Worm (Caenorhabditis elegans) whole organism, L1 larva: ENCODE results near the gene Y37E11AL.3.

ENCODE experiments used
- aha-1 ChIP-seq: fragments of 150-350 bp; optimal IDR thresholded peaks from 2 replicates; lab custom pipeline; 2014; ENCODE audit warnings: missing biosample characterization, missing genetic modification characterization
- ceh-63 ChIP-seq: fragments of 200-800 bp; sonication (Bioruptor generic); optimal IDR thresholded peaks from 2 replicates; lab custom pipeline; 2018; ENCODE audit warnings: mild to moderate bottlenecking, missing genetic modification characterization, missing compliant biosample characterization
- ceh-88 ChIP-seq: fragments of 200-800 bp; sonication (Bioruptor generic); IDR thresholded peaks from 2 replicates; pipeline ENCODE4 v1.3.6; 2022; ENCODE audit warnings: missing genetic modification characterization, missing compliant biosample characterization
- dpl-1 ChIP-seq, 3 experiments: fragments of 150-350 bp in 2 of 3; sonication (generic microtip) in 1 of 3; optimal IDR thresholded peaks; 2 replicates each; lab custom pipeline; 2014 to 2017; ENCODE audit warnings: missing biosample characterization in 3 of 3, missing genetic modification characterization in 3 of 3, missing genetic modification reagents in 3 of 3
- efl-1 ChIP-seq, 4 experiments: fragments of 150-350 bp; optimal IDR thresholded peaks in 3 of 4; peaks in 1 of 4; 1 replicate in 1 of 4; 2 replicates in 3 of 4; lab custom pipeline; 2014; ENCODE audit warnings: missing biosample characterization in 2 of 4, missing genetic modification characterization in 2 of 4, missing genetic modification reagents in 2 of 4
- egl-27 ChIP-seq, 2 experiments: fragments of 150-350 bp in 1 of 2; sonication (generic microtip); optimal IDR thresholded peaks; 3 replicates each; lab custom pipeline; 2017 to 2018; ENCODE audit warnings: missing biosample characterization in 2 of 2, missing genetic modification characterization in 2 of 2, missing genetic modification reagents in 2 of 2
- elt-2 ChIP-seq: sonication (generic microtip); optimal IDR thresholded peaks from 2 replicates; lab custom pipeline; 2016; ENCODE audit warnings: missing genetic modification characterization, mild to moderate bottlenecking, inconsistent platforms, missing compliant biosample characterization, missing genetic modification reagents
- ets-5 ChIP-seq: fragments of 200-800 bp; sonication (Bioruptor generic); IDR thresholded peaks from 2 replicates; pipeline ENCODE4 v1.3.6; 2022; ENCODE audit warnings: missing genetic modification characterization, missing compliant biosample characterization
- fkh-4 ChIP-seq: sonication (generic microtip); optimal IDR thresholded peaks from 2 replicates; lab custom pipeline; 2016; ENCODE audit warnings: missing compliant biosample characterization, missing genetic modification characterization, borderline replicate concordance
- fkh-8 ChIP-seq: sonication (generic microtip); optimal IDR thresholded peaks from 2 replicates; lab custom pipeline; 2016; ENCODE audit warnings: mild to moderate bottlenecking, missing genetic modification characterization, missing compliant biosample characterization
- hpl-2 ChIP-seq: fragments of 150-350 bp; optimal IDR thresholded peaks from 2 replicates; lab custom pipeline; 2014; ENCODE audit warnings: missing biosample characterization, missing genetic modification reagents, missing genetic modification characterization
- irx-1 ChIP-seq: sonication (generic microtip); optimal IDR thresholded peaks from 2 replicates; lab custom pipeline; 2016; ENCODE audit warnings: missing genetic modification characterization, missing compliant biosample characterization
- isw-1 ChIP-seq: fragments of 200-800 bp; sonication (Bioruptor generic); IDR thresholded peaks from 2 replicates; pipeline ENCODE4 v1.3.6; 2022; ENCODE audit warnings: missing genetic modification characterization, missing compliant biosample characterization
- lin-13 ChIP-seq: fragments of 150-350 bp; optimal IDR thresholded peaks from 2 replicates; lab custom pipeline; 2014; ENCODE audit warnings: missing biosample characterization, missing genetic modification reagents, missing genetic modification characterization
- lin-39 ChIP-seq: fragments of 150-350 bp; optimal IDR thresholded peaks from 2 replicates; lab custom pipeline; 2014; ENCODE audit warnings: missing biosample characterization, missing genetic modification reagents, missing genetic modification characterization
- lir-3 ChIP-seq: sonication (generic microtip); optimal IDR thresholded peaks from 2 replicates; lab custom pipeline; 2016; ENCODE audit warnings: mild to moderate bottlenecking, missing genetic modification characterization, moderate library complexity, missing compliant biosample characterization; ENCODE audit not compliant: poor library complexity
- mef-2 ChIP-seq: fragments of 150-350 bp; optimal IDR thresholded peaks from 2 replicates; lab custom pipeline; 2014; ENCODE audit warnings: missing biosample characterization, missing genetic modification characterization
- nhr-11 ChIP-seq: fragments of 150-350 bp; optimal IDR thresholded peaks from 2 replicates; lab custom pipeline; 2014; ENCODE audit warnings: missing biosample characterization, missing genetic modification characterization
- nhr-12 ChIP-seq: sonication (generic microtip); optimal IDR thresholded peaks from 2 replicates; lab custom pipeline; 2017; ENCODE audit warnings: missing biosample characterization, missing genetic modification characterization
- nhr-237 ChIP-seq: fragments of 150-350 bp; optimal IDR thresholded peaks from 2 replicates; lab custom pipeline; 2014; ENCODE audit warnings: missing biosample characterization, missing genetic modification characterization
- nhr-76 ChIP-seq: sonication (generic microtip); optimal IDR thresholded peaks from 2 replicates; lab custom pipeline; 2017; ENCODE audit warnings: missing biosample characterization, missing genetic modification characterization
- nhr-84 ChIP-seq: sonication (generic microtip); optimal IDR thresholded peaks from 2 replicates; lab custom pipeline; 2017; ENCODE audit warnings: missing biosample characterization, missing genetic modification characterization
- nhr-90 ChIP-seq: sonication (generic microtip); optimal IDR thresholded peaks from 2 replicates; lab custom pipeline; 2016; ENCODE audit warnings: mild to moderate bottlenecking, missing genetic modification characterization, missing compliant biosample characterization; ENCODE audit not compliant: poor library complexity
- rnt-1 ChIP-seq: sonication (generic microtip); optimal IDR thresholded peaks from 2 replicates; lab custom pipeline; 2016; ENCODE audit warnings: mild to moderate bottlenecking, missing genetic modification characterization, moderate library complexity, missing compliant biosample characterization
- skn-1 ChIP-seq: fragments of 150-350 bp; optimal IDR thresholded peaks from 2 replicates; lab custom pipeline; 2014; ENCODE audit warnings: missing biosample characterization, missing genetic modification characterization
- snpc-4 ChIP-seq: fragments of 150-350 bp; optimal IDR thresholded peaks from 2 replicates; lab custom pipeline; 2014; ENCODE audit warnings: missing biosample characterization, missing genetic modification characterization
- sptf-1 ChIP-seq: fragments of 150-350 bp; optimal IDR thresholded peaks from 2 replicates; lab custom pipeline; 2014; ENCODE audit warnings: missing biosample characterization, missing genetic modification characterization
- unc-130 ChIP-seq: fragments of 150-350 bp; optimal IDR thresholded peaks from 2 replicates; lab custom pipeline; 2017; ENCODE audit warnings: missing biosample characterization, missing genetic modification characterization, inconsistent platforms
- unc-30 ChIP-seq: sonication (generic microtip); optimal IDR thresholded peaks from 2 replicates; lab custom pipeline; 2017; ENCODE audit warnings: missing biosample characterization, missing genetic modification characterization
- unc-86 ChIP-seq: sonication (generic microtip); optimal IDR thresholded peaks from 2 replicates; lab custom pipeline; 2016; ENCODE audit warnings: missing genetic modification characterization, missing compliant biosample characterization
- unc-98 ChIP-seq: fragments of 200-800 bp; sonication (Bioruptor generic); IDR thresholded peaks from 2 replicates; pipeline ENCODE4 v1.3.6; 2022; ENCODE audit warnings: missing genetic modification characterization, missing compliant biosample characterization
- zag-1 ChIP-seq: fragments of 150-350 bp; optimal IDR thresholded peaks from 2 replicates; lab custom pipeline; 2014; ENCODE audit warnings: missing biosample characterization, missing genetic modification characterization
- ztf-4 ChIP-seq: fragments of 150-350 bp; optimal IDR thresholded peaks from 2 replicates; lab custom pipeline; 2014; ENCODE audit warnings: missing biosample characterization, missing genetic modification characterization

The Y37E11AL.3 gene

ce11 chrIV:3719057-3719456, 24.3 kb downstream of the Y37E11AL.3 start, which contains the start of gene Y37E11AM.3:
Gene Y37E11AM.3, minus strand, starts transcription at chrIV:3719157.
- TF ChIP-seq ets-5 (GFP tag; lab: Robert Waterston, UW) = no peak
- TF ChIP-seq, all 84 proteins: peak for 0

ce11 chrIV:3720644-3721043, 25.9 kb downstream of the Y37E11AL.3 start:
- TF ChIP-seq ceh-63 (GFP tag; lab: Kevin White, UChicago) (no peak), fkh-4 (tag; lab: Kevin White, UChicago) (no peak), dpl-1 (GFP tag; optimal IDR thresholded peaks at IDR 0.05; lab: Kevin White, UChicago) (no peak), unc-98 (GFP tag; lab: Robert Waterston, UW) (no peak), ceh-88 (no peak), nhr-237 (tag; lab: Kevin White, UChicago) (no peak), isw-1 (GFP tag; lab: Robert Waterston, UW) (no peak), unc-86 (tag; lab: Kevin White, UChicago) (no peak), lir-3 (no peak), mef-2 (tag; lab: Kevin White, UChicago) (no peak), unc-30 (no peak), nhr-11 (tag; lab: Kevin White, UChicago) (no peak)

- TF ChIP-seq fkh-8 (tag; lab: Kevin White, UChicago) (no peak), elt-2 (tag; lab: Kevin White, UChicago) (peak; percentile 2)
These were observed 27.2 kb downstream of the Y37E11AL.3 start for ce11 chrIV:3721973-3722372.

ce11 chrIV:3722690-3723089, 28.0 kb downstream of the Y37E11AL.3 start, which contains the start of gene Y37E11AM.4:
Gene Y37E11AM.4, minus strand, starts transcription at chrIV:3722790.
- TF ChIP-seq efl-1 (optimal IDR thresholded peaks at IDR 0.05; lab: Kevin White, UChicago) = no peak
- no peak for TF ChIP-seq efl-1 (GFP tag; optimal IDR thresholded peaks at IDR 0.05 in 1 of 2; lab: Kevin White, UChicago)
- no peak for TF ChIP-seq lin-13 (GFP tag; lab: Kevin White, UChicago)
- no peak for TF ChIP-seq aha-1 (tag; lab: Kevin White, UChicago)
- no peak for TF ChIP-seq hpl-2 (GFP tag; lab: Kevin White, UChicago)
- TF ChIP-seq unc-130 (tag; lab: Kevin White, UChicago) = no peak
- TF ChIP-seq irx-1 (tag; lab: Kevin White, UChicago) = no peak
- TF ChIP-seq lin-39 (tag; lab: Kevin White, UChicago) = no peak
- no peak for TF ChIP-seq nhr-12 (tag; lab: Kevin White, UChicago)
- TF ChIP-seq isw-1 (GFP tag; lab: Robert Waterston, UW) = no peak
- no peak for TF ChIP-seq ztf-4 (tag; lab: Kevin White, UChicago)
- no peak for TF ChIP-seq nhr-84 (tag; lab: Kevin White, UChicago)
- TF ChIP-seq egl-27 (tag; optimal IDR thresholded peaks at IDR 0.05; lab: Kevin White, UChicago) = no peak
- TF ChIP-seq sptf-1 (tag; lab: Kevin White, UChicago) = no peak
- TF ChIP-seq rnt-1 (tag; lab: Kevin White, UChicago) = no peak

- TF ChIP-seq nhr-11 (tag; lab: Kevin White, UChicago) (no peak), ceh-88 (no peak), irx-1 (tag; lab: Kevin White, UChicago) (no peak), nhr-90 (tag; lab: Kevin White, UChicago) (no peak), ztf-4 (tag; lab: Kevin White, UChicago) (no peak), nhr-76 (tag; lab: Kevin White, UChicago) (no peak), snpc-4 (tag; lab: Kevin White, UChicago) (no peak), aha-1 (tag; lab: Kevin White, UChicago) (no peak), skn-1 (tag; lab: Kevin White, UChicago) (no peak), isw-1 (GFP tag; lab: Robert Waterston, UW) (no peak), lin-13 (GFP tag; lab: Kevin White, UChicago) (no peak), zag-1 (tag; lab: Kevin White, UChicago) (no peak), egl-27 (tag; optimal IDR thresholded peaks at IDR 0.05; lab: Kevin White, UChicago) (no peak)
These were observed 30.6 kb downstream of the Y37E11AL.3 start, which contains the start of gene Y37E11AM.2 for ce11 chrIV:3725361-3725760. Gene Y37E11AM.2, minus strand, starts transcription at chrIV:3725461.
